Worm (Caenorhabditis elegans) whole organism, L4 larva: ENCODE data around the gene fbxa-88.

Experiments used
- F37D6.2 ChIP-seq: sonication (generic microtip); optimal IDR thresholded peaks from 2 replicates; lab custom pipeline; 2016; ENCODE audit warnings: mild to moderate bottlenecking, missing genetic modification characterization, missing compliant biosample characterization
- aly-2 ChIP-seq: sonication (generic microtip); optimal IDR thresholded peaks from 2 replicates; lab custom pipeline; 2018; ENCODE audit warnings: missing biosample characterization, missing genetic modification characterization
- arid-1 ChIP-seq: fragments of 200-800 bp; sonication (Bioruptor generic); conservative IDR thresholded peaks from 2 replicates; pipeline ENCODE4 v1.3.6; 2022; ENCODE audit warnings: missing genetic modification reagents, missing genetic modification characterization, missing compliant biosample characterization
- ceh-28 ChIP-seq: fragments of 150-350 bp; optimal IDR thresholded peaks from 2 replicates; lab custom pipeline; 2014; ENCODE audit warnings: missing biosample characterization, missing genetic modification reagents, missing genetic modification characterization
- ceh-82 ChIP-seq: sonication (generic microtip); optimal IDR thresholded peaks from 2 replicates; lab custom pipeline; 2017; ENCODE audit warnings: missing biosample characterization, missing genetic modification characterization
- hlh-30 ChIP-seq: sonication (generic microtip); optimal IDR thresholded peaks from 2 replicates; lab custom pipeline; 2017; ENCODE audit warnings: antibody characterized with exemption, mild to moderate bottlenecking, missing genetic modification characterization, missing compliant biosample characterization; ENCODE audit not compliant: insufficient read depth
- lim-7 ChIP-seq: fragments of 200-800 bp; sonication (Bioruptor generic); IDR thresholded peaks from 2 replicates; pipeline ENCODE4 v1.3.6; 2022; ENCODE audit warnings: missing genetic modification characterization, missing compliant biosample characterization
- lin-39 ChIP-seq: fragments of 150-350 bp; optimal IDR thresholded peaks from 2 replicates; lab custom pipeline; 2014; ENCODE audit warnings: missing biosample characterization, missing genetic modification reagents, missing genetic modification characterization
- nhr-6 ChIP-seq: fragments of 150-350 bp; optimal IDR thresholded peaks from 2 replicates; lab custom pipeline; 2014; ENCODE audit warnings: missing biosample characterization, missing genetic modification characterization
- snpc-1.2 ChIP-seq: fragments of 200-800 bp; sonication (Bioruptor generic); IDR thresholded peaks from 2 replicates; pipeline ENCODE4 v1.3.6; 2022; ENCODE audit warnings: missing genetic modification reagents, missing genetic modification characterization, missing compliant biosample characterization
- tag-97 ChIP-seq: fragments of 200-800 bp; sonication (Bioruptor generic); IDR thresholded peaks from 2 replicates; pipeline ENCODE4 v1.3.6; 2022; ENCODE audit warnings: missing genetic modification characterization, missing compliant biosample characterization
- zip-2 ChIP-seq: fragments of 150-350 bp; optimal IDR thresholded peaks from 2 replicates; lab custom pipeline; 2014; ENCODE audit warnings: missing biosample characterization, missing genetic modification characterization

fbxa-88 gene

DNA sequence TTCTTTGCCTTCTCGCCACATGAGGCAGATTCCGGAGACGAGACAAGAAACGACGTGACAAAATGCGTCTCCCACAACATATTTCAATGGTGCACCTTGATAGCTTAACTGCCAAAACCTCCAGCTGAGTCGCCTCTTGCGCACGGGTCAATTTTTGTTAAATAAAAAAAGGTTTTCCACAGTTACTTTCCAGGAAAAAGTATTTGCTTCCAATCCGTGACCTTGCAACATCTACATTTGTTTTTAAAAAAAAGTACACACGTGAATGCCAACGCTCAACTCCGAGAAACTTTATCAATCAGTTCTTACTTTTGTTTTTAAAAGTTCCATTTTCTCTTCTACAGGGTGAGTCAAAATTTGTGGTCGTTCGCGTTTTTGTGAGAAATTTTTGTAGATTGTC lies 48.6 kb downstream of the fbxa-88 start, which contains the start of gene F22B8.7:
Gene F22B8.7 (plus strand): TSS at position 301 of the 400 bp plus-strand sequence.
- TF ChIP-seq tag-97 (GFP tag; lab: Robert Waterston, UW): no peak
- TF ChIP-seq nhr-6 (tag; lab: Kevin White, UChicago): no peak
- no peak for TF ChIP-seq hlh-30 (tag; lab: Kevin White, UChicago)
- TF ChIP-seq snpc-1.2 (GFP tag; lab: Robert Waterston, UW): no peak
- TF ChIP-seq arid-1 (GFP tag; lab: Robert Waterston, UW): no peak
- TF ChIP-seq zip-2 (tag; lab: Kevin White, UChicago): no peak
- no peak for TF ChIP-seq ceh-82 (tag; lab: Kevin White, UChicago)
- no peak for TF ChIP-seq lim-7 (GFP tag; lab: Robert Waterston, UW)
- TF ChIP-seq lin-39 (tag; lab: Kevin White, UChicago): no peak
- no peak for TF ChIP-seq ceh-28 (tag; lab: Kevin White, UChicago)
- no peak for TF ChIP-seq aly-2 (tag; lab: Kevin White, UChicago)
- no peak for TF ChIP-seq F37D6.2 (tag; lab: Kevin White, UChicago)
